Fruit fly (Drosophila melanogaster): ENCODE results near the gene AdamTS-A.

Gene AdamTS-A

dm6 chr3R:15409110-15409771 lies 66.8 kb downstream of the AdamTS-A start (continued):
- TF ChIP-seq prd (optimal IDR thresholded peaks at IDR 0.05) (no peak), prd (GFP tag; IDR thresholded peaks at IDR 0.05) (peak; percentile 23; the same call in 1 of the 3 replicates), CG15514 (GFP tag; optimal IDR thresholded peaks at IDR 0.05) (no peak), CG1529 (GFP tag; optimal IDR thresholded peaks at IDR 0.05) (no peak), CG11456 (GFP tag; IDR thresholded peaks at IDR 0.05) (no peak), Ptx1 (GFP tag; IDR thresholded peaks at IDR 0.05) (no peak), Antp (GFP tag; optimal IDR thresholded peaks at IDR 0.05) (peak; percentile 12), slbo (GFP tag; IDR thresholded peaks at IDR 0.05) (peak; percentile 37; the same call in 1 of the 2 replicates), tio (GFP tag; optimal IDR thresholded peaks at IDR 0.05) (no peak), sna (GFP tag; IDR thresholded peaks at IDR 0.05; ENCODE audit: partially characterized antibody) (no peak), tll (GFP tag; optimal IDR thresholded peaks at IDR 0.05) (no peak), CG4617 (GFP tag; optimal IDR thresholded peaks at IDR 0.05; ENCODE audit: borderline replicate concordance) (no peak), CG15073 (GFP tag; optimal IDR thresholded peaks at IDR 0.05) (no peak), CG13296 (GFP tag; optimal IDR thresholded peaks at IDR 0.05) (no peak), ro (GFP tag; IDR thresholded peaks at IDR 0.05) (no peak), CG34224 (GFP tag; IDR thresholded peaks at IDR 0.05; ENCODE audit: partially characterized antibody) (no peak), BEAF-32 (GFP tag; optimal IDR thresholded peaks at IDR 0.05) (no peak), ttk (GFP tag; IDR thresholded peaks at IDR 0.05) (peak; percentile 32; the same call in 1 of the 2 replicates), sob (GFP tag; IDR thresholded peaks at IDR 0.05) (0 out of 2 replicates have a peak, but pooled peaks have one; percentile 17)

- TF ChIP-seq CG8944 (GFP tag; optimal IDR thresholded peaks at IDR 0.05): peak; percentile 7
- peak; percentile 5 for TF ChIP-seq PHDP (tag; optimal IDR thresholded peaks at IDR 0.05)
- TF ChIP-seq CG12299 (tag; optimal IDR thresholded peaks at IDR 0.05): no peak
- TF ChIP-seq her (GFP tag; optimal IDR thresholded peaks at IDR 0.05): peak; percentile 55
- TF ChIP-seq ewg (GFP tag; optimal IDR thresholded peaks at IDR 0.05): peak; percentile 78
- peak in 1 of 2 experiments; percentile 39 for TF ChIP-seq crp (GFP tag; optimal IDR thresholded peaks at IDR 0.05)
- no peak for TF ChIP-seq pan (optimal IDR thresholded peaks at IDR 0.05)
- peak in 1 of 2 experiments; percentile 7 for TF ChIP-seq pan (GFP tag; optimal IDR thresholded peaks at IDR 0.05 in 1 of 2, IDR thresholded peaks at IDR 0.05 in 1 of 2)
- no peak for TF ChIP-seq eve (GFP tag; optimal IDR thresholded peaks at IDR 0.05)
- TF ChIP-seq Dbx (GFP tag; IDR thresholded peaks at IDR 0.05): peak; percentile 77
- peak; percentile 58; the same call in 2 of the 3 replicates for TF ChIP-seq zfh1 (GFP tag; IDR thresholded peaks at IDR 0.05)
- peak; percentile 60 for TF ChIP-seq vvl (GFP tag; IDR thresholded peaks at IDR 0.05)
- TF ChIP-seq Med (GFP tag): peak; percentile 85
- TF ChIP-seq row (GFP tag; IDR thresholded peaks at IDR 0.05): peak; percentile 54
- 0 out of 3 replicates have a peak, but pooled peaks have one; percentile 9 for TF ChIP-seq so (GFP tag; IDR thresholded peaks at IDR 0.05)
- TF ChIP-seq CG5953 (GFP tag; IDR thresholded peaks at IDR 0.05): no peak
- TF ChIP-seq pb (GFP tag; optimal IDR thresholded peaks at IDR 0.05): peak; percentile 54
- TF ChIP-seq schlank (tag; optimal IDR thresholded peaks at IDR 0.05): no peak
- TF ChIP-seq CG10209 (GFP tag; optimal IDR thresholded peaks at IDR 0.05): peak; percentile 26
- TF ChIP-seq CG4282 (GFP tag; optimal IDR thresholded peaks at IDR 0.05): peak; percentile 6
- TF ChIP-seq CG5180 (GFP tag; optimal IDR thresholded peaks at IDR 0.05): peak; percentile 2
- TF ChIP-seq odd (GFP tag; optimal IDR thresholded peaks at IDR 0.05): no peak
- peak; percentile 17 for TF ChIP-seq Blimp-1 (GFP tag; optimal IDR thresholded peaks at IDR 0.05)
- peak; percentile 59 for TF ChIP-seq CG13296 (GFP tag; optimal IDR thresholded peaks at IDR 0.05)
- peak; percentile 17 for TF ChIP-seq tx (GFP tag; optimal IDR thresholded peaks at IDR 0.05)
- no peak for TF ChIP-seq Neu2 (GFP tag; optimal IDR thresholded peaks at IDR 0.05; ENCODE audit: borderline replicate concordance)
- peak; percentile 74 for TF ChIP-seq HmgZ (tag; optimal IDR thresholded peaks at IDR 0.05)
- peak; percentile 59 for TF ChIP-seq CG12155 (GFP tag; optimal IDR thresholded peaks at IDR 0.05)
- no peak for TF ChIP-seq slou (GFP tag; optimal IDR thresholded peaks at IDR 0.05)
- TF ChIP-seq CG6254 (GFP tag; optimal IDR thresholded peaks at IDR 0.05): no peak
Measured at dm6 chr3R:15408131-15408731, 67.8 kb downstream of the AdamTS-A start, which contains the start of gene Atx2. Gene Atx2, plus strand, starts transcription at chr3R:15408423.

All from whole organism, embryonic.